Fruit fly (Drosophila melanogaster) whole organism, prepupa: ENCODE results near the gene CG12253.

Experiments
- Blimp-1 ChIP-seq: fragments of 200-800 bp; sonication (Bioruptor generic); optimal IDR thresholded peaks from 3 replicates; lab custom pipeline; 2017; ENCODE audit warnings: missing biosample characterization, missing genetic modification characterization, mild to moderate bottlenecking, moderate library complexity, missing genetic modification reagents
- CG10631 ChIP-seq: fragments of 200-800 bp; sonication (Bioruptor generic); optimal IDR thresholded peaks from 2 replicates; lab custom pipeline; 2016; ENCODE audit warnings: missing biosample characterization, missing genetic modification characterization
- CG10669 ChIP-seq: fragments of 200-800 bp; sonication (Bioruptor generic); optimal IDR thresholded peaks from 3 replicates; lab custom pipeline; 2018; ENCODE audit warnings: missing biosample characterization, mild to moderate bottlenecking, missing genetic modification characterization, moderate library complexity
- CG11294 ChIP-seq: fragments of 200-800 bp; sonication (Bioruptor generic); IDR thresholded peaks from 2 replicates; pipeline ENCODE4 v1.3.6; 2022; ENCODE audit warnings: missing biosample characterization, missing genetic modification characterization
- CG11902 ChIP-seq: fragments of 200-800 bp; sonication (Bioruptor generic); optimal IDR thresholded peaks from 3 replicates; lab custom pipeline; 2016; ENCODE audit warnings: missing biosample characterization, missing genetic modification characterization
- CG15336 ChIP-seq: fragments of 200-800 bp; sonication (Bioruptor generic); IDR thresholded peaks from 2 replicates; pipeline ENCODE4 v1.3.6; 2022; ENCODE audit warnings: missing biosample characterization, missing genetic modification characterization
- CG1621 ChIP-seq: fragments of 200-800 bp; sonication (Bioruptor generic); optimal IDR thresholded peaks from 3 replicates; lab custom pipeline; 2018; ENCODE audit warnings: missing biosample characterization, mild to moderate bottlenecking, missing genetic modification characterization
- CG16779 ChIP-seq: fragments of 200-800 bp; sonication (Bioruptor generic); optimal IDR thresholded peaks from 3 replicates; lab custom pipeline; 2017; ENCODE audit warnings: missing biosample characterization, mild to moderate bottlenecking, missing genetic modification characterization
- CG3032 ChIP-seq: fragments of 200-800 bp; optimal IDR thresholded peaks from 2 replicates; lab custom pipeline; 2019; ENCODE audit warnings: missing biosample characterization, mild to moderate bottlenecking, missing genetic modification characterization, moderate library complexity
- CG31627 ChIP-seq: fragments of 200-800 bp; sonication (Bioruptor generic); optimal IDR thresholded peaks from 3 replicates; lab custom pipeline; 2016; ENCODE audit warnings: missing biosample characterization, missing genetic modification characterization
- CG32006 ChIP-seq: fragments of 200-800 bp; sonication (Bioruptor generic); optimal IDR thresholded peaks from 3 replicates; lab custom pipeline; 2017; ENCODE audit warnings: missing biosample characterization, mild to moderate bottlenecking, missing genetic modification characterization
- CG34406 ChIP-seq: fragments of 200-800 bp; sonication (Bioruptor generic); optimal IDR thresholded peaks from 3 replicates; lab custom pipeline; 2016; ENCODE audit warnings: missing biosample characterization, missing genetic modification characterization
- CG3919 ChIP-seq: fragments of 200-800 bp; sonication (Bioruptor generic); optimal IDR thresholded peaks from 3 replicates; lab custom pipeline; 2016; ENCODE audit warnings: missing biosample characterization, missing genetic modification characterization
- CG4318 ChIP-seq: fragments of 200-800 bp; sonication (Bioruptor generic); optimal IDR thresholded peaks from 3 replicates; lab custom pipeline; 2017; ENCODE audit warnings: missing biosample characterization, mild to moderate bottlenecking, missing genetic modification characterization
- CG6163 ChIP-seq: fragments of 200-800 bp; sonication (Bioruptor generic); IDR thresholded peaks from 3 replicates; pipeline ENCODE4 v1.3.6; 2022; ENCODE audit warnings: missing biosample characterization, missing genetic modification characterization
- CG6276 ChIP-seq: fragments of 200-800 bp; sonication (Bioruptor generic); optimal IDR thresholded peaks from 2 replicates; lab custom pipeline; 2017; ENCODE audit warnings: missing biosample characterization, mild to moderate bottlenecking, missing genetic modification characterization
- CG6792 ChIP-seq: fragments of 200-800 bp; sonication (Bioruptor generic); optimal IDR thresholded peaks from 3 replicates; lab custom pipeline; 2016; ENCODE audit warnings: missing biosample characterization, missing genetic modification characterization
- CG6808 ChIP-seq: fragments of 200-800 bp; sonication (Bioruptor generic); optimal IDR thresholded peaks from 3 replicates; lab custom pipeline; 2017; ENCODE audit warnings: missing biosample characterization, missing genetic modification characterization, mild to moderate bottlenecking, moderate library complexity, missing genetic modification reagents
- CG7368 ChIP-seq: fragments of 200-800 bp; sonication (Bioruptor generic); optimal IDR thresholded peaks from 3 replicates; lab custom pipeline; 2016; ENCODE audit warnings: missing biosample characterization, missing genetic modification characterization
- CG8119 ChIP-seq: fragments of 200-800 bp; sonication (Bioruptor generic); IDR thresholded peaks from 3 replicates; pipeline ENCODE4 v1.3.6; 2022; ENCODE audit warnings: missing biosample characterization, missing genetic modification characterization
- CG8319 ChIP-seq: fragments of 200-800 bp; sonication (Bioruptor generic); optimal IDR thresholded peaks from 3 replicates; lab custom pipeline; 2016; ENCODE audit warnings: missing biosample characterization, missing genetic modification characterization
- CG8632 ChIP-seq: fragments of 200-800 bp; sonication (Bioruptor generic); optimal IDR thresholded peaks from 3 replicates; lab custom pipeline; 2016; ENCODE audit warnings: missing biosample characterization, missing genetic modification characterization
- CG9139 ChIP-seq: fragments of 200-800 bp; sonication (Bioruptor generic); optimal IDR thresholded peaks from 3 replicates; lab custom pipeline; 2017; ENCODE audit warnings: missing biosample characterization, mild to moderate bottlenecking, missing genetic modification characterization
- Eip75B ChIP-seq: fragments of 200-800 bp; sonication (Bioruptor generic); optimal IDR thresholded peaks from 3 replicates; lab custom pipeline; 2016; ENCODE audit warnings: missing biosample characterization, missing genetic modification characterization
- Eip78C ChIP-seq: fragments of 200-800 bp; sonication (Bioruptor generic); peaks from one replicate; lab custom pipeline; 2016; ENCODE audit warnings: missing biosample characterization, missing genetic modification characterization
- Ets21C ChIP-seq: fragments of 200-800 bp; sonication (Bioruptor generic); optimal IDR thresholded peaks from 3 replicates; lab custom pipeline; 2016; ENCODE audit warnings: missing biosample characterization, missing genetic modification characterization
- Ets96B ChIP-seq: fragments of 200-800 bp; optimal IDR thresholded peaks from 2 replicates; lab custom pipeline; 2019; ENCODE audit warnings: missing biosample characterization, mild to moderate bottlenecking, missing genetic modification characterization, moderate library complexity
- Gug ChIP-seq: fragments of 200-800 bp; sonication (Bioruptor generic); IDR thresholded peaks from 2 replicates; pipeline ENCODE4 v1.3.6; 2022; ENCODE audit warnings: missing biosample characterization, missing genetic modification characterization
- Hr38 ChIP-seq: sonication (Bioruptor generic); optimal IDR thresholded peaks from 2 replicates; lab custom pipeline; 2016; ENCODE audit warnings: missing biosample characterization, missing genetic modification characterization
- Hr39 ChIP-seq: fragments of 200-800 bp; sonication (Bioruptor generic); optimal IDR thresholded peaks from 2 replicates; lab custom pipeline; 2016; ENCODE audit warnings: missing biosample characterization, missing genetic modification characterization
- Lpt ChIP-seq: fragments of 200-800 bp; sonication (Bioruptor generic); optimal IDR thresholded peaks from 3 replicates; lab custom pipeline; 2016; ENCODE audit warnings: missing biosample characterization, missing genetic modification characterization
- Met ChIP-seq: fragments of 200-800 bp; sonication (Bioruptor generic); optimal IDR thresholded peaks from 3 replicates; lab custom pipeline; 2016; ENCODE audit warnings: missing biosample characterization, missing genetic modification characterization
- OdsH ChIP-seq: fragments of 200-800 bp; sonication (Bioruptor generic); optimal IDR thresholded peaks from 3 replicates; lab custom pipeline; 2016; ENCODE audit warnings: missing biosample characterization, missing genetic modification characterization
- Smox ChIP-seq: fragments of 200-800 bp; sonication (Bioruptor generic); optimal IDR thresholded peaks from 3 replicates; lab custom pipeline; 2016; ENCODE audit warnings: missing biosample characterization, missing genetic modification characterization
- Sox14 ChIP-seq: fragments of 200-800 bp; sonication (Bioruptor generic); optimal IDR thresholded peaks from 3 replicates; lab custom pipeline; 2016; ENCODE audit warnings: missing biosample characterization, missing genetic modification characterization
- Sox15 ChIP-seq: fragments of 200-800 bp; sonication (Bioruptor generic); optimal IDR thresholded peaks from 3 replicates; lab custom pipeline; 2016; ENCODE audit warnings: missing biosample characterization, missing genetic modification characterization
- achi ChIP-seq: fragments of 200-800 bp; sonication (Bioruptor generic); optimal IDR thresholded peaks from 3 replicates; lab custom pipeline; 2016; ENCODE audit warnings: missing biosample characterization, missing genetic modification characterization
- acj6 ChIP-seq: fragments of 200-800 bp; sonication (Bioruptor generic); optimal IDR thresholded peaks from 3 replicates; lab custom pipeline; 2016; ENCODE audit warnings: missing biosample characterization, missing genetic modification characterization
- dac ChIP-seq: fragments of 200-800 bp; sonication (Bioruptor generic); optimal IDR thresholded peaks from 2 replicates; lab custom pipeline; 2017; ENCODE audit warnings: missing biosample characterization, mild to moderate bottlenecking, missing genetic modification characterization
- eg ChIP-seq: fragments of 200-800 bp; sonication (Bioruptor generic); IDR thresholded peaks from 3 replicates; pipeline ENCODE4 v1.3.6; 2022; ENCODE audit warnings: missing biosample characterization, missing genetic modification characterization
- esn ChIP-seq: fragments of 200-800 bp; sonication (Bioruptor generic); optimal IDR thresholded peaks from 2 replicates; lab custom pipeline; 2016; ENCODE audit warnings: missing biosample characterization, mild to moderate bottlenecking, missing genetic modification characterization, moderate library complexity
- fd59A ChIP-seq: fragments of 200-800 bp; sonication (Bioruptor generic); optimal IDR thresholded peaks from 2 replicates; lab custom pipeline; 2017; ENCODE audit warnings: missing biosample characterization, mild to moderate bottlenecking, missing genetic modification characterization, missing genetic modification reagents
- fd85E ChIP-seq: fragments of 200-800 bp; sonication (Bioruptor generic); optimal IDR thresholded peaks from 3 replicates; lab custom pipeline; 2016; ENCODE audit warnings: missing biosample characterization, missing genetic modification characterization
- fkh ChIP-seq: fragments of 200-800 bp; sonication (Bioruptor generic); optimal IDR thresholded peaks from 3 replicates; lab custom pipeline; 2017; ENCODE audit warnings: missing biosample characterization, mild to moderate bottlenecking, missing genetic modification characterization, moderate library complexity
- lz ChIP-seq: fragments of 200-800 bp; sonication (Bioruptor generic); optimal IDR thresholded peaks from 3 replicates; lab custom pipeline; 2016; ENCODE audit warnings: missing biosample characterization, missing genetic modification characterization
- net ChIP-seq: fragments of 200-800 bp; sonication (Bioruptor generic); optimal IDR thresholded peaks from 3 replicates; lab custom pipeline; 2016; ENCODE audit warnings: missing biosample characterization, missing genetic modification characterization
- pdm3 ChIP-seq: fragments of 200-800 bp; sonication (Bioruptor generic); optimal IDR thresholded peaks from 3 replicates; lab custom pipeline; 2016; ENCODE audit warnings: missing biosample characterization, missing genetic modification characterization
- salr ChIP-seq, 2 experiments: fragments of 200-800 bp; sonication (Bioruptor generic); optimal IDR thresholded peaks; 3 replicates each; lab custom pipeline; 2016 to 2018; ENCODE audit warnings: missing biosample characterization in 2 of 2, missing genetic modification characterization in 2 of 2, mild to moderate bottlenecking in 1 of 2
- spab ChIP-seq: fragments of 200-800 bp; sonication (Bioruptor generic); optimal IDR thresholded peaks from 2 replicates; lab custom pipeline; 2017; ENCODE audit warnings: missing biosample characterization, mild to moderate bottlenecking, missing genetic modification characterization, missing genetic modification reagents
- ss ChIP-seq, 2 experiments: fragments of 200-800 bp; sonication (Bioruptor generic); optimal IDR thresholded peaks; 2 replicates in 1 of 2; 3 replicates in 1 of 2; lab custom pipeline; 2017 to 2018; ENCODE audit warnings: mild to moderate bottlenecking in 2 of 2, missing biosample characterization in 2 of 2, missing genetic modification characterization in 2 of 2, moderate library complexity in 1 of 2
- svp ChIP-seq: fragments of 200-800 bp; sonication (Bioruptor generic); peaks from one replicate; lab custom pipeline; 2016; ENCODE audit warnings: missing biosample characterization, missing genetic modification characterization
- topi ChIP-seq: fragments of 200-800 bp; sonication (Bioruptor generic); optimal IDR thresholded peaks from 3 replicates; lab custom pipeline; 2016; ENCODE audit warnings: missing biosample characterization, missing genetic modification characterization

CG12253 gene

DNA sequence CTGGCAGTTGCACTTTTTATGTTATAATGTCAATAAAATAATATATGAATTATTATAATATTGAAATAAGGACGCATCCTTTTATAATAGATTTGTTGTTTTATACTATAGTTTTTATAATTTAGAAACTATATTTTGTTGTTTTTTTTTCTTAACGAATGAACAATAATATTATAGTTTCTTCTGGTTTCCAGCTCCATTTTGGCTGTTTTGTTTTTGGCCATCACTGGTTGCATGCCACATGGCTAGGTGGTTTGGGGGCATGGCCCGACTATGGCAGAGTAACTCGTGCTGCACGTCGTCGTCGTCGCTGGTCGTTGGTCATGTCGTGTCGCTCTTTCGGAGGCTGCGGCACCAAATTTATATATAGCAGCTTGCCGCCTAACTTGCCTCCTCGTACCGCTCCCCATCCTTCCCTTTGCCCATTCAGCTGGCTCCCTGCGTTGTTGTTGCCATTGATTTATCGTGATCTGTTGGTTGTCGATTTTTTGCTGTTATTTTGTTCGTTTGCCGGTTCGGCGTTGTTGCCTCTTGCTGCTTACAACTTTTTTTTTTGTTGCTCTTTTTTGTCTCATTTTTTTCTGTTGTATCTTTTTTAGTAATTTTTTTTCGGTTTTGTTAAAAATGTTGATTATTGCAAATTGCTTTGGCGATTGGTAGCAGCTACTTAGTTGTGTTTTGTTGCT lies 44.8 kb downstream of the CG12253 start:
- no peak for TF ChIP-seq CG31627 (GFP tag; lab: Kevin White, UChicago)
- TF ChIP-seq CG6276: peak; percentile 87
- TF ChIP-seq Ets96B (tag; lab: Kevin White, UChicago): no peak
- TF ChIP-seq pdm3 (GFP tag; lab: Kevin White, UChicago): no peak
- no peak for TF ChIP-seq CG34406 (GFP tag; lab: Kevin White, UChicago)
- no peak for TF ChIP-seq CG10669 (GFP tag; lab: Kevin White, UChicago)
- peak; percentile 43 for TF ChIP-seq CG10631 (GFP tag; lab: Kevin White, UChicago)
- TF ChIP-seq svp: no peak
- TF ChIP-seq Sox15: no peak
- TF ChIP-seq Eip75B (GFP tag; lab: Kevin White, UChicago): no peak
- TF ChIP-seq CG6808 (GFP tag; lab: Kevin White, UChicago): peak; percentile 38
- TF ChIP-seq esn (GFP tag; lab: Kevin White, UChicago): no peak
- no peak for TF ChIP-seq CG11902
- TF ChIP-seq net (GFP tag; lab: Kevin White, UChicago): no peak
- peak; percentile 60 for TF ChIP-seq CG32006 (GFP tag; lab: Kevin White, UChicago)
- TF ChIP-seq Hr39 (GFP tag; lab: Kevin White, UChicago): no peak
- TF ChIP-seq Blimp-1: no peak
- TF ChIP-seq topi (GFP tag; lab: Kevin White, UChicago): no peak
- TF ChIP-seq fd59A (GFP tag; lab: Kevin White, UChicago): no peak
- no peak for TF ChIP-seq CG4318 (GFP tag; lab: Kevin White, UChicago)
- TF ChIP-seq fkh (GFP tag; lab: Kevin White, UChicago): no peak
- TF ChIP-seq CG8632 (GFP tag; lab: Kevin White, UChicago): no peak
- TF ChIP-seq CG3032 (tag; lab: Kevin White, UChicago): no peak
- TF ChIP-seq CG1621 (tag; lab: Kevin White, UChicago): no peak
- no peak for TF ChIP-seq Met
- peak; percentile 32 for TF ChIP-seq OdsH (GFP tag; lab: Kevin White, UChicago)
- no peak for TF ChIP-seq Hr38
- TF ChIP-seq Ets21C: no peak
- no peak for TF ChIP-seq spab (GFP tag; lab: Kevin White, UChicago)
- no peak for TF ChIP-seq lz (GFP tag; lab: Kevin White, UChicago)
- TF ChIP-seq CG3919 (GFP tag; lab: Kevin White, UChicago): no peak
- peak; percentile 73 for TF ChIP-seq CG15336
- peak; percentile 32 to 75 for TF ChIP-seq ss (GFP tag; optimal IDR thresholded peaks at IDR 0.05; lab: Kevin White, UChicago)
- TF ChIP-seq dac (GFP tag; lab: Kevin White, UChicago): peak; percentile 5
- peak; percentile 35 for TF ChIP-seq CG16779 (tag; lab: Kevin White, UChicago)
- no peak for TF ChIP-seq fd85E (GFP tag; lab: Kevin White, UChicago)
- peak; percentile 24 for TF ChIP-seq CG9139 (GFP tag; lab: Kevin White, UChicago)
- TF ChIP-seq CG8319 (GFP tag; lab: Kevin White, UChicago): no peak
- TF ChIP-seq CG8119: peak; percentile 70
- no peak for TF ChIP-seq CG7368 (GFP tag; lab: Kevin White, UChicago)
- peak in 1 of 2 experiments; percentile 41 for TF ChIP-seq salr (GFP tag; optimal IDR thresholded peaks at IDR 0.05; lab: Kevin White, UChicago)
- no peak for TF ChIP-seq CG6163 (GFP tag; lab: Robert Waterston, UW)
- peak; percentile 39; the same call in 1 of the 2 replicates for TF ChIP-seq Gug (GFP tag; lab: Robert Waterston, UW)
- peak; percentile 13 for TF ChIP-seq achi (GFP tag; lab: Kevin White, UChicago)
- TF ChIP-seq Smox (GFP tag; lab: Kevin White, UChicago): no peak
- TF ChIP-seq eg (GFP tag; lab: Robert Waterston, UW): peak; percentile 79
- TF ChIP-seq Lpt (GFP tag; lab: Kevin White, UChicago): peak; percentile 30
- TF ChIP-seq acj6 (GFP tag; lab: Kevin White, UChicago): no peak
- TF ChIP-seq Sox14 (GFP tag; lab: Kevin White, UChicago): no peak
- TF ChIP-seq Eip78C (GFP tag; lab: Kevin White, UChicago): peak; percentile 69
- no peak; the same call in 1 of the 2 replicates for TF ChIP-seq CG11294 (GFP tag; lab: Robert Waterston, UW)
- no peak for TF ChIP-seq CG6792 (GFP tag; lab: Kevin White, UChicago)
